Comparison of ENCODE assay signal across 3 fruit fly cellular contexts in the genomic region with DNA sequence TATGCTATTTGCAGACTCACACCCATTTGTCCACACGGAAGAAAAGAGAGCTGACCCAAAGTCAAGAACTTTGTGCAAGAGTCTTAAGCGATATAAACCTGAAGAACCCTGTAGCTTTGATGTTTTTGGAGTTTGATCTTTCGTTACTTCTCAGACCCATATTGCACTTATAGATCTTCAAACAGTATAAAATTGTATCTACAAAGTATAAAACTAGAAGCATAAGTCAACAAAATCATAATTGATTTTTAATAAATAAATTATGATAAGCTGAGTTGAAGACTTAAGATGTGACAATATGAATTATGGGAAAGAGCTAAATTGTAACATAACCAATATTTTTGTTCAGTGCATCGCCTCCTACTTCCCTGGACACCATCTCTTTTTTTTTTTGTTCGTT.
TF ChIP-seq lines count a peak whose summit lies in the region.

No protein-coding gene starts in this region.

- no peak for TF ChIP-seq CTCF in whole organism, embryonic (GFP tag; optimal IDR thresholded peaks at IDR 0.05; lab: Kevin White, UChicago)

TF ChIP-seq in whole organism, embryonic, 481 proteins besides CTCF, POLR2A, EP300 and RAD21 (continues in another document):
- TF ChIP-seq CG13296 (GFP tag; optimal IDR thresholded peaks at IDR 0.05; lab: Kevin White, UChicago), result peak; percentile 49
- TF ChIP-seq Oli (tag; optimal IDR thresholded peaks at IDR 0.05; lab: Kevin White, UChicago), result peak; percentile 50
- TF ChIP-seq CG1233 (GFP tag; optimal IDR thresholded peaks at IDR 0.05; lab: Kevin White, UChicago), result peak; percentile 13
- TF ChIP-seq Hr78 (GFP tag; optimal IDR thresholded peaks at IDR 0.05; lab: Kevin White, UChicago), result no peak
- peak; percentile 26 for TF ChIP-seq bcd (GFP tag; optimal IDR thresholded peaks at IDR 0.05; lab: Kevin White, UChicago)
- TF ChIP-seq cad (GFP tag; optimal IDR thresholded peaks at IDR 0.05; lab: Kevin White, UChicago), result no peak
- TF ChIP-seq ham (GFP tag; IDR thresholded peaks at IDR 0.05; lab: Robert Waterston, UW), result no peak
- no peak for TF ChIP-seq B-H1 (GFP tag; IDR thresholded peaks at IDR 0.05; lab: Robert Waterston, UW)
- TF ChIP-seq Adf1 (GFP tag; IDR thresholded peaks at IDR 0.05; lab: Robert Waterston, UW), result no peak
- TF ChIP-seq ewg (GFP tag; optimal IDR thresholded peaks at IDR 0.05; lab: Kevin White, UChicago), result no peak
- TF ChIP-seq CG9609 (GFP tag; optimal IDR thresholded peaks at IDR 0.05; lab: Kevin White, UChicago), result no peak
- no peak for TF ChIP-seq CG5245 (GFP tag; optimal IDR thresholded peaks at IDR 0.05; lab: Kevin White, UChicago)
- peak; percentile 21 for TF ChIP-seq CG5180 (GFP tag; optimal IDR thresholded peaks at IDR 0.05; lab: Kevin White, UChicago)
- peak; percentile 35 for TF ChIP-seq CG12659 (GFP tag; optimal IDR thresholded peaks at IDR 0.05; lab: Kevin White, UChicago)
- TF ChIP-seq CG2202 (tag; optimal IDR thresholded peaks at IDR 0.05; lab: Kevin White, UChicago), result no peak
- TF ChIP-seq esg (GFP tag; conservative IDR thresholded peaks at IDR 0.05; lab: Robert Waterston, UW), result 0 out of 2 replicates have a peak, but pooled peaks have one; percentile 24
- TF ChIP-seq Ets97D (GFP tag; optimal IDR thresholded peaks at IDR 0.05; lab: Kevin White, UChicago), result no peak
- no peak for TF ChIP-seq NC2α (GFP tag; optimal IDR thresholded peaks at IDR 0.05; lab: Kevin White, UChicago)
- TF ChIP-seq Xrp1 (GFP tag; IDR thresholded peaks at IDR 0.05; lab: Robert Waterston, UW), result 0 out of 2 replicates have a peak, but pooled peaks have one; percentile 8
- TF ChIP-seq Sry-β (GFP tag; optimal IDR thresholded peaks at IDR 0.05; lab: Kevin White, UChicago), result no peak
- TF ChIP-seq Dek (tag; optimal IDR thresholded peaks at IDR 0.05; lab: Kevin White, UChicago), result no peak
- TF ChIP-seq CG9797 (GFP tag; optimal IDR thresholded peaks at IDR 0.05; lab: Kevin White, UChicago), result no peak
- no peak for TF ChIP-seq mirr (GFP tag; optimal IDR thresholded peaks at IDR 0.05; lab: Kevin White, UChicago)
- 0 out of 2 replicates have a peak, but pooled peaks have one; percentile 21 for TF ChIP-seq Ptx1 (GFP tag; IDR thresholded peaks at IDR 0.05; lab: Robert Waterston, UW)
- peak; percentile 63 for TF ChIP-seq gem (tag; optimal IDR thresholded peaks at IDR 0.05; lab: Kevin White, UChicago)
- peak in 1 of 2 experiments; percentile 21 for TF ChIP-seq Eip74EF (GFP tag; optimal IDR thresholded peaks at IDR 0.05; lab: Kevin White, UChicago)
- TF ChIP-seq CG11504 (tag; optimal IDR thresholded peaks at IDR 0.05; lab: Kevin White, UChicago), result peak; percentile 70
- peak; percentile 66 for TF ChIP-seq CG13424 (tag; optimal IDR thresholded peaks at IDR 0.05; lab: Kevin White, UChicago)

TF ChIP-seq in whole organism, prepupa, 60 proteins besides CTCF, POLR2A, EP300 and RAD21:
- no peak for TF ChIP-seq svp (GFP tag; lab: Kevin White, UChicago)
- TF ChIP-seq salr (GFP tag; optimal IDR thresholded peaks at IDR 0.05; lab: Kevin White, UChicago), result no peak
- TF ChIP-seq fd59A (GFP tag; optimal IDR thresholded peaks at IDR 0.05; lab: Kevin White, UChicago), result no peak
- TF ChIP-seq CG34406 (GFP tag; optimal IDR thresholded peaks at IDR 0.05; lab: Kevin White, UChicago), result no peak
- no peak for TF ChIP-seq Hr38 (GFP tag; optimal IDR thresholded peaks at IDR 0.05; lab: Kevin White, UChicago)
- TF ChIP-seq CG15336 (GFP tag; IDR thresholded peaks at IDR 0.05; lab: Robert Waterston, UW), result no peak
- peak; percentile 33 for TF ChIP-seq Eip78C (GFP tag; lab: Kevin White, UChicago)
- no peak for TF ChIP-seq Smox (GFP tag; optimal IDR thresholded peaks at IDR 0.05; lab: Kevin White, UChicago)
TF ChIP-seq in whole organism, prepupa: peak in this region for 1.

TF ChIP-seq in whole organism, pupa, 21 proteins besides CTCF, POLR2A, EP300 and RAD21:
- TF ChIP-seq CG8159 (tag; optimal IDR thresholded peaks at IDR 0.05; lab: Kevin White, UChicago) (peak; percentile 31), CG32121 (GFP tag; IDR thresholded peaks at IDR 0.05; lab: Robert Waterston, UW) (no peak), Snoo (tag; optimal IDR thresholded peaks at IDR 0.05; lab: Kevin White, UChicago) (no peak)

Comparison
In these comparisons a context has a peak if more than half of its experiments do, and no peak if none do; other contexts are left out.
1. Of the 7 proteins assayed by ChIP-seq in both whole organism, embryonic and whole organism, prepupa: peak only in whole organism, embryonic: Blimp-1, CG6854 and Sox102F; only in whole organism, prepupa: none; in both: none; in neither: 4.